Worm (Caenorhabditis elegans) whole organism, L3 larva: ENCODE results near the gene ncs-1.
A peak's percentile ranks its signal among the peaks of the same experiment; 100 is the strongest.

Experiments
- ZK546.5 ChIP-seq: sonication (generic microtip); optimal IDR thresholded peaks from 2 replicates; lab custom pipeline; 2017; ENCODE audit warnings: missing biosample characterization, missing genetic modification characterization
- aly-2 ChIP-seq: fragments of 150-350 bp; optimal IDR thresholded peaks from 2 replicates; lab custom pipeline; 2014; ENCODE audit warnings: missing biosample characterization, missing genetic modification characterization
- ama-1 ChIP-seq: fragments of 150-350 bp; optimal IDR thresholded peaks from 2 replicates; lab custom pipeline; 2018
- ceh-16 ChIP-seq: sonication (generic microtip); optimal IDR thresholded peaks from 2 replicates; lab custom pipeline; 2017; ENCODE audit warnings: missing biosample characterization, missing genetic modification characterization
- ceh-28 ChIP-seq: fragments of 150-350 bp; optimal IDR thresholded peaks from 2 replicates; lab custom pipeline; 2014; ENCODE audit warnings: missing biosample characterization, missing genetic modification reagents, missing genetic modification characterization
- ceh-82 ChIP-seq: fragments of 150-350 bp; optimal IDR thresholded peaks from 2 replicates; lab custom pipeline; 2014; ENCODE audit warnings: missing biosample characterization, missing genetic modification characterization
- ceh-9 ChIP-seq: sonication (generic microtip); optimal IDR thresholded peaks from 2 replicates; lab custom pipeline; 2018; ENCODE audit warnings: missing biosample characterization, missing genetic modification characterization
- daf-12 ChIP-seq: fragments of 150-350 bp; optimal IDR thresholded peaks from 2 replicates; lab custom pipeline; 2014; ENCODE audit warnings: missing biosample characterization, missing genetic modification reagents, missing genetic modification characterization
- egl-27 ChIP-seq: sonication (generic microtip); optimal IDR thresholded peaks from 4 replicates; lab custom pipeline; 2017; ENCODE audit warnings: missing biosample characterization, missing genetic modification reagents, missing genetic modification characterization
- egl-5 ChIP-seq: fragments of 150-350 bp; optimal IDR thresholded peaks from 2 replicates; lab custom pipeline; 2017; ENCODE audit warnings: missing biosample characterization, missing genetic modification reagents, missing genetic modification characterization, inconsistent platforms
- elt-1 ChIP-seq: fragments of 150-350 bp; optimal IDR thresholded peaks from 2 replicates; lab custom pipeline; 2014; ENCODE audit warnings: missing biosample characterization, missing genetic modification characterization
- elt-2 ChIP-seq: sonication (generic microtip); optimal IDR thresholded peaks from 2 replicates; lab custom pipeline; 2016; ENCODE audit warnings: missing genetic modification reagents, mild to moderate bottlenecking, missing genetic modification characterization, missing compliant biosample characterization
- elt-3 ChIP-seq, 3 experiments: fragments of 150-350 bp in 1 of 3; sonication (generic microtip) in 2 of 3; optimal IDR thresholded peaks; 2 replicates in 2 of 3; 4 replicates in 1 of 3; lab custom pipeline; 2014 to 2017; ENCODE audit warnings: missing biosample characterization in 3 of 3, missing genetic modification characterization in 3 of 3
- eor-1 ChIP-seq, 2 experiments: fragments of 150-350 bp; optimal IDR thresholded peaks; 2 replicates each; lab custom pipeline; 2014 to 2018; ENCODE audit warnings: missing biosample characterization in 2 of 2, missing genetic modification characterization in 2 of 2
- fkh-2 ChIP-seq: fragments of 150-350 bp; optimal IDR thresholded peaks from 2 replicates; lab custom pipeline; 2014; ENCODE audit warnings: missing biosample characterization, missing genetic modification reagents, missing genetic modification characterization
- fos-1 ChIP-seq: fragments of 150-350 bp; optimal IDR thresholded peaks from 2 replicates; lab custom pipeline; 2014; ENCODE audit warnings: missing biosample characterization, missing genetic modification characterization
- hmg-11 ChIP-seq: sonication (generic microtip); optimal IDR thresholded peaks from 2 replicates; lab custom pipeline; 2016; ENCODE audit warnings: missing genetic modification characterization, missing compliant biosample characterization
- jun-1 ChIP-seq: fragments of 150-350 bp; optimal IDR thresholded peaks from 2 replicates; lab custom pipeline; 2014; ENCODE audit warnings: missing biosample characterization, missing genetic modification reagents, missing genetic modification characterization
- lin-15B ChIP-seq: fragments of 150-350 bp; optimal IDR thresholded peaks from 2 replicates; lab custom pipeline; 2014; ENCODE audit warnings: missing biosample characterization, missing genetic modification characterization
- lin-39 ChIP-seq: fragments of 150-350 bp; optimal IDR thresholded peaks from 2 replicates; lab custom pipeline; 2018; ENCODE audit warnings: missing biosample characterization, missing genetic modification reagents, missing genetic modification characterization
- mdl-1 ChIP-seq: fragments of 150-350 bp; optimal IDR thresholded peaks from 2 replicates; lab custom pipeline; 2014; ENCODE audit warnings: missing biosample characterization, missing genetic modification characterization
- mml-1 ChIP-seq: fragments of 150-350 bp; sonication (generic microtip); optimal IDR thresholded peaks from 3 replicates; lab custom pipeline; 2014; ENCODE audit warnings: missing biosample characterization, missing genetic modification characterization
- nfya-1 ChIP-seq: sonication (generic microtip); optimal IDR thresholded peaks from 2 replicates; lab custom pipeline; 2017; ENCODE audit warnings: missing genetic modification characterization, mild to moderate bottlenecking, missing compliant biosample characterization, antibody characterized with exemption, moderate library complexity; ENCODE audit not compliant: insufficient read depth
- nhr-11 ChIP-seq: fragments of 150-350 bp; optimal IDR thresholded peaks from 2 replicates; lab custom pipeline; 2014; ENCODE audit warnings: missing biosample characterization, missing genetic modification characterization
- nhr-12 ChIP-seq: fragments of 150-350 bp; optimal IDR thresholded peaks from 2 replicates; lab custom pipeline; 2014; ENCODE audit warnings: missing biosample characterization, missing genetic modification characterization
- nhr-23 ChIP-seq: fragments of 150-350 bp; optimal IDR thresholded peaks from 2 replicates; lab custom pipeline; 2014; ENCODE audit warnings: missing biosample characterization, missing genetic modification reagents, missing genetic modification characterization
- nhr-237 ChIP-seq: fragments of 150-350 bp; optimal IDR thresholded peaks from 2 replicates; lab custom pipeline; 2014; ENCODE audit warnings: missing biosample characterization, missing genetic modification characterization
- nhr-25 ChIP-seq: sonication (generic microtip); optimal IDR thresholded peaks from 2 replicates; lab custom pipeline; 2017; ENCODE audit warnings: missing biosample characterization, missing genetic modification characterization
- nhr-28 ChIP-seq: fragments of 150-350 bp; optimal IDR thresholded peaks from 2 replicates; lab custom pipeline; 2014; ENCODE audit warnings: missing biosample characterization, missing genetic modification characterization
- nhr-43 ChIP-seq: sonication (generic microtip); optimal IDR thresholded peaks from 2 replicates; lab custom pipeline; 2016; ENCODE audit warnings: mild to moderate bottlenecking, missing genetic modification characterization, missing compliant biosample characterization; ENCODE audit not compliant: poor library complexity, severe bottlenecking
- nhr-67 ChIP-seq: fragments of 150-350 bp; optimal IDR thresholded peaks from 2 replicates; lab custom pipeline; 2014; ENCODE audit warnings: missing biosample characterization, missing genetic modification characterization
- nhr-76 ChIP-seq: fragments of 150-350 bp; sonication (generic microtip); optimal IDR thresholded peaks from 5 replicates; lab custom pipeline; 2014; ENCODE audit warnings: missing biosample characterization, missing genetic modification characterization
- pha-4 ChIP-seq: fragments of 150-350 bp; optimal IDR thresholded peaks from 2 replicates; lab custom pipeline; 2014; ENCODE audit warnings: missing biosample characterization, missing genetic modification reagents, missing genetic modification characterization
- pqm-1 ChIP-seq: fragments of 150-350 bp; optimal IDR thresholded peaks from 2 replicates; lab custom pipeline; 2017; ENCODE audit warnings: missing biosample characterization, missing genetic modification characterization, inconsistent platforms
- skn-1 ChIP-seq: fragments of 150-350 bp; optimal IDR thresholded peaks from 2 replicates; lab custom pipeline; 2014; ENCODE audit warnings: missing biosample characterization, missing genetic modification characterization
- snpc-4 ChIP-seq: fragments of 150-350 bp; optimal IDR thresholded peaks from 2 replicates; lab custom pipeline; 2014; ENCODE audit warnings: missing biosample characterization, missing genetic modification characterization
- unc-39 ChIP-seq: sonication (generic microtip); optimal IDR thresholded peaks from 4 replicates; lab custom pipeline; 2017; ENCODE audit warnings: missing biosample characterization, missing genetic modification characterization
- unc-62 ChIP-seq: fragments of 150-350 bp; sonication (generic microtip); optimal IDR thresholded peaks from 4 replicates; lab custom pipeline; 2014; ENCODE audit warnings: missing biosample characterization, missing genetic modification reagents, missing genetic modification characterization
- ztf-11 ChIP-seq: fragments of 150-350 bp; optimal IDR thresholded peaks from 2 replicates; lab custom pipeline; 2014; ENCODE audit warnings: missing biosample characterization, missing genetic modification characterization

Gene ncs-1

ce11 chrX:960139-960538 lies 2.9 kb downstream of the ncs-1 start:
- no peak for TF ChIP-seq nhr-67 (tag; lab: Kevin White, UChicago)

ce11 chrX:957581-957980 lies 5.5 kb downstream of the ncs-1 start, which contains the start of gene chil-10:
Gene chil-10 (plus strand): TSS chrX:957881.
- TF ChIP-seq lin-15B (no peak), nhr-11 (tag; lab: Kevin White, UChicago) (no peak), skn-1 (tag; lab: Kevin White, UChicago) (no peak)
- TF ChIP-seq, all 47 proteins: peak for 0

ce11 chrX:954499-955061 lies 8.5 kb downstream of the ncs-1 start, which contains the start of gene apm-3:
Gene apm-3 (plus strand): TSS chrX:954975.
- peak; percentile 61 for TF ChIP-seq nfya-1 (tag; lab: Kevin White, UChicago)
- TF ChIP-seq nhr-23 (tag; lab: Kevin White, UChicago) = peak; percentile 59
- no peak for TF ChIP-seq ama-1 (lab: Kevin White, UChicago)
- TF ChIP-seq nhr-28 = no peak
- TF ChIP-seq jun-1 (tag; lab: Kevin White, UChicago) = no peak
- TF ChIP-seq hmg-11 (tag; lab: Kevin White, UChicago) = peak; percentile 79
- peak; percentile 4 for TF ChIP-seq lin-15B
- no peak for TF ChIP-seq ZK546.5 (tag; lab: Kevin White, UChicago)
- TF ChIP-seq pha-4 (tag; lab: Kevin White, UChicago) = peak; percentile 25
- TF ChIP-seq nhr-12 = no peak
- no peak for TF ChIP-seq ztf-11 (tag; lab: Kevin White, UChicago)
- no peak for TF ChIP-seq nhr-237 (tag; lab: Kevin White, UChicago)
- peak; percentile 23 for TF ChIP-seq nhr-25 (tag; lab: Kevin White, UChicago)
- peak; percentile 15 for TF ChIP-seq elt-2 (tag; lab: Kevin White, UChicago)
- TF ChIP-seq, all 47 proteins: peak for 7

ce11 chrX:952557-953083 lies 10.5 kb downstream of the ncs-1 start:
- peak; percentile 53 for TF ChIP-seq nfya-1 (tag; lab: Kevin White, UChicago)
- TF ChIP-seq hmg-11 (tag; lab: Kevin White, UChicago) = peak; percentile 58
- TF ChIP-seq ceh-16 (tag; lab: Kevin White, UChicago) = no peak

ce11 chrX:950482-950881 lies 12.6 kb downstream of the ncs-1 start, which contains the start of gene arr-1:
Gene arr-1 (plus strand): TSS chrX:950782.
- no peak for TF ChIP-seq nhr-76 (tag; lab: Kevin White, UChicago)
- no peak for TF ChIP-seq unc-39 (tag; lab: Kevin White, UChicago)
- TF ChIP-seq unc-62 = no peak
- no peak for TF ChIP-seq nhr-237 (tag; lab: Kevin White, UChicago)
- TF ChIP-seq ama-1 (lab: Kevin White, UChicago) = no peak
- TF ChIP-seq ceh-9 = no peak
- TF ChIP-seq lin-39 (tag; lab: Kevin White, UChicago) = no peak
- TF ChIP-seq eor-1 (tag; optimal IDR thresholded peaks at IDR 0.05; lab: Kevin White, UChicago) = no peak
- no peak for TF ChIP-seq daf-12 (tag; lab: Kevin White, UChicago)
- no peak for TF ChIP-seq fos-1 (tag; lab: Kevin White, UChicago)
- TF ChIP-seq pha-4 (tag; lab: Kevin White, UChicago) = no peak
- no peak for TF ChIP-seq ceh-82 (tag; lab: Kevin White, UChicago)
- TF ChIP-seq nhr-12 = no peak
- no peak for TF ChIP-seq mml-1 (tag; lab: Kevin White, UChicago)
- TF ChIP-seq elt-3 (tag; optimal IDR thresholded peaks at IDR 0.05; lab: Kevin White, UChicago) = no peak
- TF ChIP-seq egl-5 (tag; lab: Kevin White, UChicago) = no peak
- no peak for TF ChIP-seq ceh-28 (tag; lab: Kevin White, UChicago)
- no peak for TF ChIP-seq aly-2 (tag; lab: Kevin White, UChicago)

ce11 chrX:949466-949865 lies 13.6 kb downstream of the ncs-1 start:
- TF ChIP-seq daf-12 (tag; lab: Kevin White, UChicago) = peak; percentile 47
- TF ChIP-seq unc-62 = peak; percentile 82
- TF ChIP-seq hmg-11 (tag; lab: Kevin White, UChicago) = peak; percentile 100
- TF ChIP-seq egl-27 = peak; percentile 76
- peak; percentile 97 for TF ChIP-seq lin-39 (tag; lab: Kevin White, UChicago)
- TF ChIP-seq mdl-1 (tag; lab: Kevin White, UChicago) = peak; percentile 60
- TF ChIP-seq ZK546.5 (tag; lab: Kevin White, UChicago) = no peak
- TF ChIP-seq unc-39 (tag; lab: Kevin White, UChicago) = peak; percentile 8
- no peak for TF ChIP-seq pqm-1 (tag; lab: Kevin White, UChicago)
- TF ChIP-seq eor-1 (tag; optimal IDR thresholded peaks at IDR 0.05; lab: Kevin White, UChicago) = no peak
- no peak for TF ChIP-seq nhr-28
- TF ChIP-seq mml-1 (tag; lab: Kevin White, UChicago) = no peak
- TF ChIP-seq ama-1 (lab: Kevin White, UChicago) = no peak
- peak; percentile 85 for TF ChIP-seq snpc-4
- TF ChIP-seq egl-5 (tag; lab: Kevin White, UChicago) = peak; percentile 94
- no peak for TF ChIP-seq nhr-76 (tag; lab: Kevin White, UChicago)
- peak; percentile 43 for TF ChIP-seq elt-2 (tag; lab: Kevin White, UChicago)
- peak; percentile 78 for TF ChIP-seq nhr-43
- peak; percentile 77 for TF ChIP-seq nhr-11 (tag; lab: Kevin White, UChicago)
- peak; percentile 84 for TF ChIP-seq jun-1 (tag; lab: Kevin White, UChicago)
- TF ChIP-seq ceh-9 = no peak
- TF ChIP-seq fkh-2 = peak; percentile 70
- TF ChIP-seq elt-1 (tag; lab: Kevin White, UChicago) = peak; percentile 54
- TF ChIP-seq lin-15B = peak; percentile 77
